Worm (Caenorhabditis elegans) whole organism, L4 larva: Measurements from ENCODE around the gene ugt-22.

Experiments used
- aly-2 ChIP-seq: sonication (generic microtip); optimal IDR thresholded peaks from 2 replicates; lab custom pipeline; 2018; ENCODE audit warnings: missing biosample characterization, missing genetic modification characterization
- dmd-9 ChIP-seq: fragments of 200-800 bp; sonication (Bioruptor generic); IDR thresholded peaks from 2 replicates; pipeline ENCODE4 v1.3.6; 2022; ENCODE audit warnings: missing genetic modification reagents, missing genetic modification characterization, missing compliant biosample characterization
- duxl-1 ChIP-seq: sonication (generic microtip); optimal IDR thresholded peaks from 2 replicates; lab custom pipeline; 2016; ENCODE audit warnings: mild to moderate bottlenecking, missing genetic modification characterization, moderate library complexity, missing compliant biosample characterization; ENCODE audit not compliant: poor library complexity
- egl-27 ChIP-seq: sonication (generic microtip); optimal IDR thresholded peaks from 3 replicates; lab custom pipeline; 2017; ENCODE audit warnings: missing biosample characterization, missing genetic modification reagents, missing genetic modification characterization
- hlh-30 ChIP-seq: sonication (generic microtip); optimal IDR thresholded peaks from 2 replicates; lab custom pipeline; 2017; ENCODE audit warnings: antibody characterized with exemption, mild to moderate bottlenecking, missing genetic modification characterization, missing compliant biosample characterization; ENCODE audit not compliant: insufficient read depth
- jun-1 ChIP-seq: fragments of 150-350 bp; optimal IDR thresholded peaks from 2 replicates; lab custom pipeline; 2014; ENCODE audit warnings: missing biosample characterization, missing genetic modification reagents, missing genetic modification characterization
- lir-3 ChIP-seq: sonication (generic microtip); optimal IDR thresholded peaks from 2 replicates; lab custom pipeline; 2016; ENCODE audit warnings: mild to moderate bottlenecking, missing genetic modification characterization, missing compliant biosample characterization
- nhr-10 ChIP-seq: fragments of 150-350 bp; optimal IDR thresholded peaks from 2 replicates; lab custom pipeline; 2014; ENCODE audit warnings: missing biosample characterization, missing genetic modification characterization
- nhr-102 ChIP-seq: sonication (generic microtip); optimal IDR thresholded peaks from 2 replicates; lab custom pipeline; 2016; ENCODE audit warnings: mild to moderate bottlenecking, missing genetic modification characterization, moderate library complexity, missing compliant biosample characterization
- nhr-237 ChIP-seq: sonication (generic microtip); optimal IDR thresholded peaks from 2 replicates; lab custom pipeline; 2017; ENCODE audit warnings: missing biosample characterization, missing genetic modification characterization
- pha-4 ChIP-seq, 2 experiments: fragments of 150-350 bp in 1 of 2; fragments of 200-800 bp in 1 of 2; sonication (Bioruptor generic) in 1 of 2; IDR thresholded peaks in 1 of 2; optimal IDR thresholded peaks in 1 of 2; 2 replicates each; pipeline versions ENCODE4 v1.3.6 to Lab custom; 2014 to 2022; ENCODE audit warnings: missing genetic modification characterization in 2 of 2, missing genetic modification reagents in 2 of 2, missing biosample characterization in 1 of 2, missing compliant biosample characterization in 1 of 2
- snpc-4 ChIP-seq: fragments of 150-350 bp; optimal IDR thresholded peaks from 2 replicates; lab custom pipeline; 2014; ENCODE audit warnings: missing biosample characterization, missing genetic modification characterization
- unc-39 ChIP-seq: sonication (generic microtip); optimal IDR thresholded peaks from 2 replicates; lab custom pipeline; 2017; ENCODE audit warnings: missing biosample characterization, missing genetic modification characterization
- ztf-11 ChIP-seq: fragments of 150-350 bp; optimal IDR thresholded peaks from 2 replicates; lab custom pipeline; 2014; ENCODE audit warnings: missing biosample characterization, missing genetic modification characterization

DNA sequence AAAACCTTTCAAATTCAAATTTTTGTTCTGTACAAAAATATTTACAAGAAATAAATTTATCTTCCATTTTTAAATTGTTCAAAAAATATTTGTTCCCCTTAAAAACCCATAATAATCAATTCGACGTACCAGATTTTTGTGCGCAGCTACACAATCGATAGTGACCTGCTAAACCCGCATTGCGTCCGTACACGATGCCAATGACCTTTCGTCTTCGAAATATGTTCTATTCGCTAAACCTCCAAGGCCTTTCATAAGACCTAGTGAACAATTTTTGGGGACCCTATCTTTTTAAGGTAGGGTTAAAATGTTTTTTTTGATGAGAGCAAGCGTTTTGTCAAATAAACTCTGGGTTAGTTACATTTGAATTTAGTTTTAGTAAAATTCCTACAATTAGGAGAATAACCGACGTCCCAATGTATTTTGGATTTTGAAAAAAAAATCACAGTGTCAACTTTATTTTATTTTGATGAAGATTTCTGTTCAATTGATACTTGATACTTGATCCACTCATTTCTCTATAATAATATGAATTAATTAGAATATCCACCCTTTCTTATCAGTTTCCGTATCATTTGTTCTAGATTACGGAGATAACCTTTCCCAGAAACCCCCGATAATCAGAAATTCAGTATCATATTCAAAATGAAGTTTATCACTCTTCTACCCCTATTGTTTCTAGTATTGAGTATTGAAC lies 36.9 kb upstream of the ugt-22 start, which contains the start of gene Y45F10B.59:
- TF ChIP-seq nhr-10 (no peak), unc-39 (tag; lab: Kevin White, UChicago) (no peak), hlh-30 (tag; lab: Kevin White, UChicago) (no peak), lir-3 (tag; lab: Kevin White, UChicago) (no peak), dmd-9 (GFP tag; lab: Robert Waterston, UW) (no peak), snpc-4 (tag; lab: Kevin White, UChicago) (no peak), egl-27 (no peak), aly-2 (no peak), jun-1 (tag; lab: Kevin White, UChicago) (no peak), ztf-11 (tag; lab: Kevin White, UChicago) (no peak), duxl-1 (tag; lab: Kevin White, UChicago) (no peak), pha-4 (GFP tag; IDR thresholded peaks at IDR 0.05; lab: Robert Waterston, UW) (no peak), pha-4 (tag; optimal IDR thresholded peaks at IDR 0.05; lab: Kevin White, UChicago) (no peak), nhr-102 (tag; lab: Kevin White, UChicago) (no peak), nhr-237 (tag; lab: Kevin White, UChicago) (no peak)
